Worm (Caenorhabditis elegans) whole organism, L4 larva: ENCODE measurements around the gene unk-1.

ENCODE experiments used
- F26F4.8 ChIP-seq: fragments of 200-800 bp; sonication (Bioruptor generic); conservative IDR thresholded peaks from 2 replicates; pipeline ENCODE4 v1.3.6; 2022; ENCODE audit warnings: missing genetic modification characterization, missing compliant biosample characterization
- F37D6.2 ChIP-seq: sonication (generic microtip); optimal IDR thresholded peaks from 2 replicates; lab custom pipeline; 2016; ENCODE audit warnings: mild to moderate bottlenecking, missing genetic modification characterization, missing compliant biosample characterization
- T20F7.1 ChIP-seq: fragments of 200-800 bp; sonication (Bioruptor generic); optimal IDR thresholded peaks from 2 replicates; lab custom pipeline; 2018; ENCODE audit warnings: mild to moderate bottlenecking, missing genetic modification characterization, missing compliant biosample characterization
- T26A8.4 ChIP-seq: fragments of 200-800 bp; sonication (Bioruptor generic); IDR thresholded peaks from 2 replicates; pipeline ENCODE4 v1.3.6; 2022; ENCODE audit warnings: missing genetic modification characterization, missing compliant biosample characterization
- Y105C5A.15 ChIP-seq: fragments of 200-800 bp; sonication (Bioruptor generic); IDR thresholded peaks from 2 replicates; pipeline ENCODE4 v1.3.6; 2022; ENCODE audit warnings: missing genetic modification characterization, missing compliant biosample characterization
- Y48G9A.11 ChIP-seq: fragments of 200-800 bp; sonication (Bioruptor generic); IDR thresholded peaks from 2 replicates; pipeline ENCODE4 v1.3.6; 2022; ENCODE audit warnings: missing genetic modification reagents, missing genetic modification characterization, missing compliant biosample characterization
- ama-1 ChIP-seq: fragments of 150-350 bp; optimal IDR thresholded peaks from 2 replicates; lab custom pipeline; 2014; ENCODE audit warnings: inconsistent platforms, mixed read lengths
- arid-1 ChIP-seq: fragments of 200-800 bp; sonication (Bioruptor generic); conservative IDR thresholded peaks from 2 replicates; pipeline ENCODE4 v1.3.6; 2022; ENCODE audit warnings: missing genetic modification reagents, missing genetic modification characterization, missing compliant biosample characterization
- attf-4 ChIP-seq: sonication (generic microtip); optimal IDR thresholded peaks from 3 replicates; lab custom pipeline; 2017; ENCODE audit warnings: missing biosample characterization, missing genetic modification characterization
- ceh-44 ChIP-seq: fragments of 200-800 bp; sonication (Bioruptor generic); IDR thresholded peaks from 2 replicates; pipeline ENCODE4 v1.3.6; 2022; ENCODE audit warnings: missing genetic modification reagents, missing genetic modification characterization, missing compliant biosample characterization
- ceh-62 ChIP-seq: sonication (generic microtip); optimal IDR thresholded peaks from 2 replicates; lab custom pipeline; 2017; ENCODE audit warnings: missing biosample characterization, missing genetic modification characterization
- ces-1 ChIP-seq: fragments of 150-350 bp; sonication (generic microtip); optimal IDR thresholded peaks from 4 replicates; lab custom pipeline; 2014; ENCODE audit warnings: missing biosample characterization, missing genetic modification reagents, missing genetic modification characterization
- daf-16 ChIP-seq, 3 experiments: sonication (generic microtip); optimal IDR thresholded peaks; 2 replicates each; lab custom pipeline; 2016 to 2017; ENCODE audit warnings: missing genetic modification characterization in 3 of 3, missing genetic modification reagents in 3 of 3, mild to moderate bottlenecking in 2 of 3, missing compliant biosample characterization in 2 of 3, missing biosample characterization in 1 of 3, moderate library complexity in 1 of 3
- daf-19 ChIP-seq: fragments of 200-800 bp; sonication (Bioruptor generic); conservative IDR thresholded peaks from 2 replicates; pipeline ENCODE4 v1.3.6; 2022; ENCODE audit warnings: missing genetic modification characterization, missing compliant biosample characterization
- daf-8 ChIP-seq: fragments of 200-800 bp; sonication (Bioruptor generic); IDR thresholded peaks from 2 replicates; pipeline ENCODE4 v1.3.6; 2022; ENCODE audit warnings: missing genetic modification characterization, missing compliant biosample characterization
- dmd-9 ChIP-seq: fragments of 200-800 bp; sonication (Bioruptor generic); IDR thresholded peaks from 2 replicates; pipeline ENCODE4 v1.3.6; 2022; ENCODE audit warnings: missing genetic modification reagents, missing genetic modification characterization, missing compliant biosample characterization
- egl-27 ChIP-seq: sonication (generic microtip); optimal IDR thresholded peaks from 3 replicates; lab custom pipeline; 2017; ENCODE audit warnings: missing biosample characterization, missing genetic modification reagents, missing genetic modification characterization
- hif-1 ChIP-seq, 2 experiments: sonication (generic microtip); optimal IDR thresholded peaks; 2 replicates each; lab custom pipeline; 2016 to 2017; ENCODE audit warnings: missing compliant biosample characterization in 2 of 2, missing genetic modification characterization in 2 of 2, missing genetic modification reagents in 2 of 2, missing genotype in 2 of 2, mild to moderate bottlenecking in 1 of 2
- hlh-11 ChIP-seq: fragments of 200-800 bp; sonication (Bioruptor generic); optimal IDR thresholded peaks from 2 replicates; lab custom pipeline; 2018; ENCODE audit warnings: mild to moderate bottlenecking, missing genetic modification characterization, missing compliant biosample characterization
- hlh-30 ChIP-seq: sonication (generic microtip); optimal IDR thresholded peaks from 2 replicates; lab custom pipeline; 2017; ENCODE audit warnings: antibody characterized with exemption, mild to moderate bottlenecking, missing genetic modification characterization, missing compliant biosample characterization; ENCODE audit not compliant: insufficient read depth
- jun-1 ChIP-seq: fragments of 150-350 bp; optimal IDR thresholded peaks from 2 replicates; lab custom pipeline; 2014; ENCODE audit warnings: missing biosample characterization, missing genetic modification reagents, missing genetic modification characterization
- lin-1 ChIP-seq: fragments of 200-800 bp; sonication (Bioruptor generic); IDR thresholded peaks from 2 replicates; pipeline ENCODE4 v1.3.6; 2022; ENCODE audit warnings: missing genetic modification reagents, missing genetic modification characterization, missing compliant biosample characterization
- lin-13 ChIP-seq: fragments of 150-350 bp; optimal IDR thresholded peaks from 2 replicates; lab custom pipeline; 2014; ENCODE audit warnings: missing biosample characterization, missing genetic modification reagents, missing genetic modification characterization
- lin-38 ChIP-seq: fragments of 200-800 bp; sonication (Bioruptor generic); IDR thresholded peaks from 2 replicates; pipeline ENCODE4 v1.3.6; 2022; ENCODE audit warnings: missing genetic modification reagents, missing genetic modification characterization, missing compliant biosample characterization
- lin-39 ChIP-seq: fragments of 150-350 bp; optimal IDR thresholded peaks from 2 replicates; lab custom pipeline; 2014; ENCODE audit warnings: missing biosample characterization, missing genetic modification reagents, missing genetic modification characterization
- lir-3 ChIP-seq: sonication (generic microtip); optimal IDR thresholded peaks from 2 replicates; lab custom pipeline; 2016; ENCODE audit warnings: mild to moderate bottlenecking, missing genetic modification characterization, missing compliant biosample characterization
- mdl-1 ChIP-seq, 2 experiments: fragments of 150-350 bp in 1 of 2; sonication (generic microtip) in 1 of 2; optimal IDR thresholded peaks; 2 replicates each; lab custom pipeline; 2014 to 2017; ENCODE audit warnings: missing biosample characterization in 2 of 2, missing genetic modification characterization in 2 of 2
- mdt-29 ChIP-seq: fragments of 200-800 bp; sonication (Bioruptor generic); IDR thresholded peaks from 2 replicates; pipeline ENCODE4 v1.3.6; 2022; ENCODE audit warnings: missing genetic modification reagents, missing genetic modification characterization, missing compliant biosample characterization
- mep-1 ChIP-seq: fragments of 150-350 bp; sonication (generic microtip); optimal IDR thresholded peaks from 3 replicates; lab custom pipeline; 2014; ENCODE audit warnings: missing biosample characterization, missing genetic modification characterization
- mes-2 ChIP-seq: sonication (generic microtip); optimal IDR thresholded peaks from 2 replicates; lab custom pipeline; 2016; ENCODE audit warnings: missing genotype, mild to moderate bottlenecking, missing genetic modification characterization, missing compliant biosample characterization; ENCODE audit not compliant: poor library complexity, severe bottlenecking
- mxl-2 ChIP-seq: fragments of 200-800 bp; sonication (Bioruptor generic); conservative IDR thresholded peaks from 2 replicates; pipeline ENCODE4 v1.3.6; 2022; ENCODE audit warnings: missing genetic modification reagents, missing genetic modification characterization, missing compliant biosample characterization
- mxl-3 ChIP-seq: fragments of 200-800 bp; sonication (Bioruptor generic); optimal IDR thresholded peaks from 2 replicates; lab custom pipeline; 2018; ENCODE audit warnings: mild to moderate bottlenecking, missing genetic modification characterization, missing compliant biosample characterization
- nhr-102 ChIP-seq: sonication (generic microtip); optimal IDR thresholded peaks from 2 replicates; lab custom pipeline; 2016; ENCODE audit warnings: mild to moderate bottlenecking, missing genetic modification characterization, moderate library complexity, missing compliant biosample characterization
- nhr-11 ChIP-seq: fragments of 150-350 bp; optimal IDR thresholded peaks from 2 replicates; lab custom pipeline; 2014; ENCODE audit warnings: missing biosample characterization, missing genetic modification characterization
- nhr-41 ChIP-seq: fragments of 200-800 bp; sonication (Bioruptor generic); IDR thresholded peaks from 2 replicates; pipeline ENCODE4 v1.3.6; 2022; ENCODE audit warnings: missing genetic modification reagents, missing genetic modification characterization, missing compliant biosample characterization
- nhr-6 ChIP-seq: fragments of 150-350 bp; optimal IDR thresholded peaks from 2 replicates; lab custom pipeline; 2014; ENCODE audit warnings: missing biosample characterization, missing genetic modification characterization
- nhr-77 ChIP-seq: fragments of 150-350 bp; optimal IDR thresholded peaks from 2 replicates; lab custom pipeline; 2014; ENCODE audit warnings: missing biosample characterization, missing genetic modification characterization
- pha-4 ChIP-seq, 2 experiments: fragments of 150-350 bp in 1 of 2; fragments of 200-800 bp in 1 of 2; sonication (Bioruptor generic) in 1 of 2; IDR thresholded peaks in 1 of 2; optimal IDR thresholded peaks in 1 of 2; 2 replicates each; pipeline versions ENCODE4 v1.3.6 to Lab custom; 2014 to 2022; ENCODE audit warnings: missing genetic modification characterization in 2 of 2, missing genetic modification reagents in 2 of 2, missing biosample characterization in 1 of 2, missing compliant biosample characterization in 1 of 2
- php-3 ChIP-seq: fragments of 200-800 bp; sonication (Bioruptor generic); IDR thresholded peaks from 2 replicates; pipeline ENCODE4 v1.3.6; 2022; ENCODE audit warnings: missing genetic modification reagents, missing genetic modification characterization, missing compliant biosample characterization
- pqm-1 ChIP-seq: sonication (generic microtip); optimal IDR thresholded peaks from 2 replicates; lab custom pipeline; 2017; ENCODE audit warnings: missing biosample characterization, missing genetic modification characterization
- skn-1 ChIP-seq: fragments of 150-350 bp; optimal IDR thresholded peaks from 2 replicates; lab custom pipeline; 2014; ENCODE audit warnings: missing biosample characterization, missing genetic modification characterization
- snpc-4 ChIP-seq: fragments of 150-350 bp; optimal IDR thresholded peaks from 2 replicates; lab custom pipeline; 2014; ENCODE audit warnings: missing biosample characterization, missing genetic modification characterization
- tra-1 ChIP-seq: fragments of 200-800 bp; sonication (Bioruptor generic); IDR thresholded peaks from 2 replicates; pipeline ENCODE4 v1.3.6; 2022; ENCODE audit warnings: missing genetic modification reagents, missing genetic modification characterization, missing compliant biosample characterization
- unc-39 ChIP-seq: sonication (generic microtip); optimal IDR thresholded peaks from 2 replicates; lab custom pipeline; 2017; ENCODE audit warnings: missing biosample characterization, missing genetic modification characterization
- zfp-3 ChIP-seq: fragments of 200-800 bp; sonication (Bioruptor generic); conservative IDR thresholded peaks from 2 replicates; pipeline ENCODE4 v1.3.6; 2022; ENCODE audit warnings: missing genetic modification reagents, missing genetic modification characterization, missing compliant biosample characterization
- zip-2 ChIP-seq: fragments of 150-350 bp; optimal IDR thresholded peaks from 2 replicates; lab custom pipeline; 2014; ENCODE audit warnings: missing biosample characterization, missing genetic modification characterization
- ztf-11 ChIP-seq: fragments of 150-350 bp; optimal IDR thresholded peaks from 2 replicates; lab custom pipeline; 2014; ENCODE audit warnings: missing biosample characterization, missing genetic modification characterization

The unk-1 gene

DNA sequence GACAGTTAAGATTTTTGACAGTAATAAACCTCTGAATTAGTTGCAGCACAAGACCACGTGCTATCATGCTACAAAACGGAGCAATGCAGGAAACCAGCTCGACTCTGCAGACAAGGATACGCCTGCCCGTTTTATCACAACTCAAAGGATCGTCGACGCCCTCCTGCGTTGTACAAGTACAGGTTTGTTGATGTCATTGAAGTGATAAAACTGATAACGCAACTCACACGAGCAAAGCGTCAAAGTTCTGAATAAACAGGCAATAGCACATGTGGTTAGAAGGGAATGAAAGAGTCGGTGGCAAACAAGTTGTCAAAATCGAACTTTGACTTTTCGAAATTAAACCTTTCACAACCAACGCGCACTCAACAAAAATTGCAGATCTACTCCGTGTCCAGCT, 7.9 kb downstream of the unk-1 start (continued):
- TF ChIP-seq jun-1, result no peak
- 0 out of 2 replicates have a peak, but pooled peaks have one; percentile 23 for TF ChIP-seq zfp-3 (GFP tag; lab: Robert Waterston, UW)
- peak in 1 of 2 experiments; percentile 45 for TF ChIP-seq hif-1 (tag; optimal IDR thresholded peaks at IDR 0.05; lab: Kevin White, UChicago)
- TF ChIP-seq T26A8.4, result 0 out of 2 replicates have a peak, but pooled peaks have one; percentile 20
- TF ChIP-seq mxl-2 (GFP tag; lab: Robert Waterston, UW), result no peak
- TF ChIP-seq nhr-77 (tag; lab: Kevin White, UChicago), result peak; percentile 74
- TF ChIP-seq mdt-29 (GFP tag; lab: Robert Waterston, UW), result 0 out of 2 replicates have a peak, but pooled peaks have one; percentile 37
- 0 out of 2 replicates have a peak, but pooled peaks have one; percentile 38 for TF ChIP-seq php-3 (GFP tag; lab: Robert Waterston, UW)
- TF ChIP-seq mxl-3 (GFP tag; lab: Kevin White, UChicago), result peak; percentile 48
- peak; percentile 10 for TF ChIP-seq nhr-102 (tag; lab: Kevin White, UChicago)
- peak; percentile 44; the same call in 1 of the 2 replicates for TF ChIP-seq lin-1 (GFP tag; lab: Robert Waterston, UW)
- no peak for TF ChIP-seq daf-16 (GFP tag; optimal IDR thresholded peaks at IDR 0.05; lab: Kevin White, UChicago)
- TF ChIP-seq daf-16 (tag; optimal IDR thresholded peaks at IDR 0.05; lab: Kevin White, UChicago), result peak; percentile 98
- peak; percentile 52 for TF ChIP-seq hlh-30 (tag; lab: Kevin White, UChicago)
- TF ChIP-seq nhr-6 (tag; lab: Kevin White, UChicago), result no peak

DNA sequence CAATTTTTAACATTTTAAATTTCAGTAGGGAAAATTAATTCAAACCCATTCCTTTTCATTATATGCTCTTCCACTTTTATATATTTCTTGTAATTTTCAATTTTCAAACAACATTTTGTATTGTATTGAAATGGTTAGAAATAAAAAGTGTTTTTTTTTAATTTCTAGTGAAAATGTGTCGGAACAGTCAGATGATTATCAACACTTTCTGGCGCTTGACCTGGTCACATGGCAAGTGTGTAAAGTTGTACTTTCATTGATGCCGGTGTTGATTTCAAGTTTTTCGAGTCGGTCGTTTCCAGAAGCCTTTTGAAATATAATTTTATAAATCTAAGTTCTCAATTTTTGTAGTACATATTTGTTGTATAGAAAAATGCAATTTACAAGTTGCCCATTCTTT, 11.9 kb downstream of the unk-1 start:
- TF ChIP-seq nhr-11, result peak; percentile 8
- no peak for TF ChIP-seq F26F4.8
- no peak for TF ChIP-seq zfp-3 (GFP tag; lab: Robert Waterston, UW)
- TF ChIP-seq daf-8 (GFP tag; lab: Robert Waterston, UW), result no peak
- TF ChIP-seq skn-1, result no peak
- peak; percentile 46 for TF ChIP-seq hlh-11
- no peak for TF ChIP-seq mes-2 (tag; lab: Kevin White, UChicago)
- TF ChIP-seq lin-39, result no peak
- TF ChIP-seq mdt-29 (GFP tag; lab: Robert Waterston, UW), result peak; percentile 23; the same call in 1 of the 2 replicates
- TF ChIP-seq dmd-9 (GFP tag; lab: Robert Waterston, UW), result no peak
- TF ChIP-seq F37D6.2 (tag; lab: Kevin White, UChicago), result no peak
- no peak for TF ChIP-seq ces-1 (GFP tag; lab: Kevin White, UChicago)
- no peak for TF ChIP-seq unc-39
- no peak for TF ChIP-seq ceh-44 (GFP tag; lab: Robert Waterston, UW)
- TF ChIP-seq pqm-1 (tag; lab: Kevin White, UChicago), result no peak
- no peak for TF ChIP-seq egl-27 (tag; lab: Kevin White, UChicago)
- TF ChIP-seq tra-1 (GFP tag; lab: Robert Waterston, UW), result no peak
- TF ChIP-seq lin-13 (GFP tag; lab: Kevin White, UChicago), result no peak
- TF ChIP-seq nhr-41 (GFP tag; lab: Robert Waterston, UW), result no peak
- no peak for TF ChIP-seq zip-2 (tag; lab: Kevin White, UChicago)
- no peak for TF ChIP-seq lir-3 (tag; lab: Kevin White, UChicago)
- TF ChIP-seq hlh-30 (tag; lab: Kevin White, UChicago), result peak; percentile 93
- TF ChIP-seq T20F7.1 (GFP tag; lab: Kevin White, UChicago), result no peak
- no peak for TF ChIP-seq daf-16 (GFP tag; optimal IDR thresholded peaks at IDR 0.05; lab: Kevin White, UChicago)
- peak; percentile 83 for TF ChIP-seq daf-16 (tag; optimal IDR thresholded peaks at IDR 0.05; lab: Kevin White, UChicago)
- TF ChIP-seq Y105C5A.15 (GFP tag; lab: Robert Waterston, UW), result no peak
- TF ChIP-seq pha-4 (GFP tag; IDR thresholded peaks at IDR 0.05; lab: Robert Waterston, UW), result no peak
- no peak for TF ChIP-seq pha-4 (tag; optimal IDR thresholded peaks at IDR 0.05; lab: Kevin White, UChicago)
- TF ChIP-seq jun-1, result no peak
- TF ChIP-seq mep-1 (tag; lab: Kevin White, UChicago), result no peak
- TF ChIP-seq lin-38 (GFP tag; lab: Robert Waterston, UW), result no peak
- TF ChIP-seq Y48G9A.11 (GFP tag; lab: Robert Waterston, UW), result no peak
- TF ChIP-seq ceh-62 (tag; lab: Kevin White, UChicago), result no peak
- no peak for TF ChIP-seq snpc-4
- TF ChIP-seq arid-1 (GFP tag; lab: Robert Waterston, UW), result no peak
- TF ChIP-seq attf-4 (tag; lab: Kevin White, UChicago), result no peak
- peak in 1 of 2 experiments; percentile 44 for TF ChIP-seq mdl-1 (tag; optimal IDR thresholded peaks at IDR 0.05; lab: Kevin White, UChicago)
- peak; percentile 64 for TF ChIP-seq nhr-77 (tag; lab: Kevin White, UChicago)
- TF ChIP-seq ama-1 (lab: Kevin White, UChicago), result peak; percentile 53
- no peak for TF ChIP-seq ztf-11 (tag; lab: Kevin White, UChicago)
- no peak for TF ChIP-seq daf-19 (GFP tag; lab: Robert Waterston, UW)
